Worm (Caenorhabditis elegans): ENCODE measurements around the gene T25F10.3.

Gene T25F10.3

ce11 chrV:6784853-6785492 is 40.1 kb downstream of the T25F10.3 start, which contains the start of the genes spn-4 and spe-39 (continued):
- TF ChIP-seq F13H6.1 (tag; optimal IDR thresholded peaks at IDR 0.05) (no peak), ceh-2 (tag; optimal IDR thresholded peaks at IDR 0.05) (peak; percentile 20), npax-4 (tag; optimal IDR thresholded peaks at IDR 0.05) (no peak), odd-2 (tag; optimal IDR thresholded peaks at IDR 0.05) (peak; percentile 21), ets-4 (tag; optimal IDR thresholded peaks at IDR 0.05) (no peak), unc-42 (tag; optimal IDR thresholded peaks at IDR 0.05) (peak; percentile 71), ama-1 (optimal IDR thresholded peaks at IDR 0.05) (no peak), sox-4 (tag; optimal IDR thresholded peaks at IDR 0.05) (peak; percentile 28), ref-2 (tag; optimal IDR thresholded peaks at IDR 0.05) (peak; percentile 16), dmd-4 (tag; optimal IDR thresholded peaks at IDR 0.05; ENCODE audit: borderline replicate concordance) (no peak), pag-3 (tag; optimal IDR thresholded peaks at IDR 0.05; ENCODE audit: borderline replicate concordance) (no peak), unc-55 (GFP tag; optimal IDR thresholded peaks at IDR 0.05) (peak; percentile 1), rnt-1 (tag; optimal IDR thresholded peaks at IDR 0.05) (no peak), lim-6 (tag; optimal IDR thresholded peaks at IDR 0.05) (no peak), ceh-14 (tag; optimal IDR thresholded peaks at IDR 0.05) (peak; percentile 8), fax-1 (tag; optimal IDR thresholded peaks at IDR 0.05) (peak; percentile 7), pqm-1 (tag; optimal IDR thresholded peaks at IDR 0.05) (no peak), ztf-16 (tag; optimal IDR thresholded peaks at IDR 0.05) (peak; percentile 29), unc-3 (GFP tag; conservative IDR thresholded peaks at IDR 0.05) (no peak), unc-3 (tag; optimal IDR thresholded peaks at IDR 0.05) (no peak)

- no peak for TF ChIP-seq C38D4.7 (GFP tag; optimal IDR thresholded peaks at IDR 0.05)
- no peak for TF ChIP-seq nfya-1 (tag; optimal IDR thresholded peaks at IDR 0.05)
- peak; percentile 46 for TF ChIP-seq ama-1 (optimal IDR thresholded peaks at IDR 0.05)
- no peak for TF ChIP-seq ceh-19 (GFP tag; optimal IDR thresholded peaks at IDR 0.05)
- no peak for TF ChIP-seq sox-4 (tag; optimal IDR thresholded peaks at IDR 0.05)
- no peak for TF ChIP-seq ceh-2 (tag; optimal IDR thresholded peaks at IDR 0.05)
Measured at ce11 chrV:6787906-6788430, 43.1 kb downstream of the T25F10.3 start, which contains the start of gene ZC404.2. ZC404.2 (plus strand) TSS chrV:6787952.

- TF ChIP-seq T23F11.4 (GFP tag; optimal IDR thresholded peaks at IDR 0.05), result no peak
- TF ChIP-seq tbx-2 (tag; optimal IDR thresholded peaks at IDR 0.05), result no peak
- TF ChIP-seq gmeb-2 (tag; optimal IDR thresholded peaks at IDR 0.05), result no peak
- TF ChIP-seq hlh-30 (tag; optimal IDR thresholded peaks at IDR 0.05; ENCODE audit: insufficient read depth), result no peak
- no peak for TF ChIP-seq ceh-18 (tag; optimal IDR thresholded peaks at IDR 0.05)
- TF ChIP-seq lim-6 (tag; optimal IDR thresholded peaks at IDR 0.05), result no peak
- TF ChIP-seq ceh-22 (tag; optimal IDR thresholded peaks at IDR 0.05), result no peak
- TF ChIP-seq ceh-2 (tag; optimal IDR thresholded peaks at IDR 0.05), result no peak
- TF ChIP-seq fkh-10 (GFP tag; optimal IDR thresholded peaks at IDR 0.05), result no peak
- no peak for TF ChIP-seq K09A11.1 (tag; optimal IDR thresholded peaks at IDR 0.05; ENCODE audit: insufficient read depth)
- TF ChIP-seq che-1 (tag; optimal IDR thresholded peaks at IDR 0.05), result no peak
- no peak for TF ChIP-seq hlh-15 (tag; optimal IDR thresholded peaks at IDR 0.05)
- no peak for TF ChIP-seq lin-11 (tag; optimal IDR thresholded peaks at IDR 0.05)
- no peak for TF ChIP-seq npax-4 (tag; optimal IDR thresholded peaks at IDR 0.05)
- no peak for TF ChIP-seq pat-9 (tag; optimal IDR thresholded peaks at IDR 0.05)
- TF ChIP-seq unc-86 (tag; optimal IDR thresholded peaks at IDR 0.05), result no peak
- TF ChIP-seq ceh-30 (tag; optimal IDR thresholded peaks at IDR 0.05), result no peak
- no peak for TF ChIP-seq rnt-1 (tag; optimal IDR thresholded peaks at IDR 0.05)
- no peak for TF ChIP-seq fax-1 (tag; optimal IDR thresholded peaks at IDR 0.05)
- no peak for TF ChIP-seq ceh-14 (tag; optimal IDR thresholded peaks at IDR 0.05)
Measured at ce11 chrV:6792565-6792964, 47.7 kb downstream of the T25F10.3 start, which contains the start of gene gck-2. gck-2 (minus strand) TSS chrV:6792665.
